Fruit fly (Drosophila melanogaster): ENCODE data around the gene Whamy.

The Whamy gene

dm6 chr3R:9730784-9731183 is 43.4 kb downstream of the Whamy start, which contains the start of gene FoxP:
TSS of gene FoxP (minus strand) at chr3R:9730872.
- no peak for TF ChIP-seq GATAd (GFP tag; optimal IDR thresholded peaks at IDR 0.05)
- TF ChIP-seq CG9705 (GFP tag; optimal IDR thresholded peaks at IDR 0.05): no peak
- TF ChIP-seq br (GFP tag; optimal IDR thresholded peaks at IDR 0.05): no peak
- peak; percentile 59 for TF ChIP-seq Dif (GFP tag; optimal IDR thresholded peaks at IDR 0.05; ENCODE audit: partially characterized antibody)
- TF ChIP-seq Vsx2 (GFP tag; optimal IDR thresholded peaks at IDR 0.05; ENCODE audit: partially characterized antibody): peak; percentile 94

dm6 chr3R:9725121-9725956 is 48.9 kb downstream of the Whamy start, which contains the start of gene hyd:
TSS of gene hyd (minus strand) at chr3R:9725615.
- TF ChIP-seq psq (GFP tag; optimal IDR thresholded peaks at IDR 0.05) (no peak), N (GFP tag; optimal IDR thresholded peaks at IDR 0.05) (peak; percentile 78)

Measured in whole organism, wandering third instar larva.